Worm (Caenorhabditis elegans) whole organism, L4 larva: Measurements from ENCODE around the gene vgln-1.

Source experiments
- daf-8 ChIP-seq: fragments of 200-800 bp; sonication (Bioruptor generic); IDR thresholded peaks from 2 replicates; pipeline ENCODE4 v1.3.6; 2022; ENCODE audit warnings: missing genetic modification characterization, missing compliant biosample characterization
- fos-1 ChIP-seq: fragments of 150-350 bp; optimal IDR thresholded peaks from 2 replicates; lab custom pipeline; 2014; ENCODE audit warnings: missing biosample characterization, missing genetic modification characterization
- nhr-10 ChIP-seq: fragments of 150-350 bp; optimal IDR thresholded peaks from 2 replicates; lab custom pipeline; 2014; ENCODE audit warnings: missing biosample characterization, missing genetic modification characterization
- nhr-11 ChIP-seq: fragments of 150-350 bp; optimal IDR thresholded peaks from 2 replicates; lab custom pipeline; 2014; ENCODE audit warnings: missing biosample characterization, missing genetic modification characterization
- nhr-28 ChIP-seq: fragments of 150-350 bp; optimal IDR thresholded peaks from 2 replicates; lab custom pipeline; 2014; ENCODE audit warnings: missing biosample characterization, missing genetic modification characterization
- nhr-6 ChIP-seq: fragments of 150-350 bp; optimal IDR thresholded peaks from 2 replicates; lab custom pipeline; 2014; ENCODE audit warnings: missing biosample characterization, missing genetic modification characterization
- set-16 ChIP-seq: fragments of 200-800 bp; sonication (Bioruptor generic); IDR thresholded peaks from 2 replicates; pipeline ENCODE4 v1.3.6; 2022; ENCODE audit warnings: missing genetic modification reagents, missing genetic modification characterization, missing compliant biosample characterization
- snpc-4 ChIP-seq: fragments of 150-350 bp; optimal IDR thresholded peaks from 2 replicates; lab custom pipeline; 2014; ENCODE audit warnings: missing biosample characterization, missing genetic modification characterization
- unc-62 ChIP-seq, 3 experiments: fragments of 150-350 bp in 1 of 3; sonication (generic microtip); optimal IDR thresholded peaks in 2 of 3; peaks in 1 of 3; 1 replicate in 1 of 3; 2 replicates in 2 of 3; lab custom pipeline; 2014 to 2017; ENCODE audit warnings: missing biosample characterization in 3 of 3, missing genetic modification characterization in 3 of 3, missing genetic modification reagents in 3 of 3, missing genotype in 1 of 3
- ztf-11 ChIP-seq: fragments of 150-350 bp; optimal IDR thresholded peaks from 2 replicates; lab custom pipeline; 2014; ENCODE audit warnings: missing biosample characterization, missing genetic modification characterization

- TF ChIP-seq nhr-6 (tag; lab: Kevin White, UChicago) (no peak), unc-62 (GFP tag; optimal IDR thresholded peaks at IDR 0.05 in 1 of 2; lab: Kevin White, UChicago) (peak in 1 of 2 experiments; percentile 97), unc-62 (tag; optimal IDR thresholded peaks at IDR 0.05; lab: Kevin White, UChicago) (no peak), set-16 (GFP tag; lab: Robert Waterston, UW) (no peak), nhr-11 (no peak), fos-1 (tag; lab: Kevin White, UChicago) (no peak), ztf-11 (tag; lab: Kevin White, UChicago) (no peak), daf-8 (no peak), nhr-10 (no peak), snpc-4 (no peak), nhr-28 (no peak)
These were observed 19.8 kb downstream of the vgln-1 start, which contains the start of gene chil-7 for ce11 chrII:9871061-9871460.
